Worm (Caenorhabditis elegans) whole organism, young adult: ENCODE measurements around the gene T13H5.1.

ENCODE experiments used
- B0035.1 ChIP-seq: sonication (generic microtip); optimal IDR thresholded peaks from 2 replicates; lab custom pipeline; 2016; ENCODE audit warnings: missing genetic modification characterization, mild to moderate bottlenecking, missing compliant biosample characterization, missing genotype, missing genetic modification reagents
- B0261.1 ChIP-seq: sonication (generic microtip); optimal IDR thresholded peaks from 2 replicates; lab custom pipeline; 2016; ENCODE audit warnings: mild to moderate bottlenecking, missing genetic modification characterization, moderate library complexity, missing compliant biosample characterization
- F33H1.4 ChIP-seq: fragments of 200-800 bp; sonication (Bioruptor generic); IDR thresholded peaks from 2 replicates; pipeline ENCODE4 v1.3.6; 2022; ENCODE audit warnings: missing genetic modification reagents, missing genetic modification characterization, missing compliant biosample characterization
- F49E8.2 ChIP-seq: sonication (generic microtip); optimal IDR thresholded peaks from 3 replicates; lab custom pipeline; 2017; ENCODE audit warnings: missing genetic modification characterization, mild to moderate bottlenecking, missing compliant biosample characterization, antibody characterized with exemption, moderate library complexity; ENCODE audit not compliant: insufficient read depth
- F52B5.7 ChIP-seq: sonication (generic microtip); optimal IDR thresholded peaks from 2 replicates; lab custom pipeline; 2016; ENCODE audit warnings: mild to moderate bottlenecking, missing genetic modification characterization, missing compliant biosample characterization
- F55B11.4 ChIP-seq: sonication (generic microtip); optimal IDR thresholded peaks from 2 replicates; lab custom pipeline; 2016; ENCODE audit warnings: missing compliant biosample characterization, missing genetic modification characterization, borderline replicate concordance; ENCODE audit not compliant: insufficient read depth
- F57C9.4 ChIP-seq: sonication (generic microtip); optimal IDR thresholded peaks from 2 replicates; lab custom pipeline; 2017; ENCODE audit warnings: mild to moderate bottlenecking, missing genetic modification characterization, missing compliant biosample characterization
- K11D2.4 ChIP-seq: fragments of 200-800 bp; sonication (Bioruptor generic); IDR thresholded peaks from 2 replicates; pipeline ENCODE4 v1.3.6; 2022; ENCODE audit warnings: missing genetic modification reagents, missing genetic modification characterization, missing compliant biosample characterization
- K12H6.12 ChIP-seq: fragments of 200-800 bp; sonication (Bioruptor generic); optimal IDR thresholded peaks from 2 replicates; lab custom pipeline; 2018; ENCODE audit warnings: mild to moderate bottlenecking, missing genetic modification characterization, missing compliant biosample characterization
- T07F8.4 ChIP-seq: sonication (generic microtip); optimal IDR thresholded peaks from 2 replicates; lab custom pipeline; 2016; ENCODE audit warnings: mild to moderate bottlenecking, missing genetic modification characterization, moderate library complexity, missing compliant biosample characterization
- T26A5.8 ChIP-seq: sonication (generic microtip); optimal IDR thresholded peaks from 2 replicates; lab custom pipeline; 2016; ENCODE audit warnings: missing genetic modification characterization, missing compliant biosample characterization
- Y53F4B.3 ChIP-seq: fragments of 200-800 bp; sonication (Bioruptor generic); IDR thresholded peaks from 2 replicates; pipeline ENCODE4 v1.3.6; 2022; ENCODE audit warnings: missing genetic modification reagents, missing genetic modification characterization, missing compliant biosample characterization
- Y56A3A.18 ChIP-seq: fragments of 200-800 bp; sonication (Bioruptor generic); IDR thresholded peaks from 2 replicates; pipeline ENCODE4 v1.3.6; 2022; ENCODE audit warnings: missing genetic modification reagents, missing genetic modification characterization, missing compliant biosample characterization
- Y95B8A.8 ChIP-seq: fragments of 200-800 bp; sonication (Bioruptor generic); IDR thresholded peaks from 2 replicates; pipeline ENCODE4 v1.3.6; 2022; ENCODE audit warnings: missing genetic modification reagents, missing genetic modification characterization, missing compliant biosample characterization
- ZK185.1 ChIP-seq: sonication (generic microtip); optimal IDR thresholded peaks from 2 replicates; lab custom pipeline; 2016; ENCODE audit warnings: mild to moderate bottlenecking, missing genetic modification characterization, missing compliant biosample characterization; ENCODE audit not compliant: poor library complexity, severe bottlenecking
- ama-1 ChIP-seq, 3 experiments: fragments of 150-350 bp in 1 of 3; sonication (generic microtip) in 2 of 3; optimal IDR thresholded peaks; 2 replicates each; lab custom pipeline; 2014 to 2018; ENCODE audit warnings: missing biosample characterization in 2 of 3, missing genetic modification characterization in 2 of 3, missing genetic modification reagents in 2 of 3
- aptf-2 ChIP-seq: fragments of 200-800 bp; sonication (Bioruptor generic); conservative IDR thresholded peaks from 2 replicates; pipeline ENCODE4 v1.3.6; 2022; ENCODE audit warnings: missing genetic modification reagents, missing genetic modification characterization, missing compliant biosample characterization
- aptf-3 ChIP-seq: fragments of 200-800 bp; sonication (Bioruptor generic); IDR thresholded peaks from 2 replicates; pipeline ENCODE4 v1.3.6; 2022; ENCODE audit warnings: missing genetic modification characterization, missing compliant biosample characterization
- attf-5 ChIP-seq: fragments of 200-800 bp; sonication (Bioruptor generic); optimal IDR thresholded peaks from 2 replicates; lab custom pipeline; 2018; ENCODE audit warnings: mild to moderate bottlenecking, missing genetic modification characterization, missing compliant biosample characterization
- ccch-3 ChIP-seq: fragments of 200-800 bp; sonication (Bioruptor generic); optimal IDR thresholded peaks from 2 replicates; lab custom pipeline; 2018; ENCODE audit warnings: mild to moderate bottlenecking, missing genetic modification characterization, missing compliant biosample characterization
- cebp-1 ChIP-seq, 2 experiments: fragments of 200-800 bp in 1 of 2; sonication (Bioruptor generic) in 1 of 2; sonication (generic microtip) in 1 of 2; IDR thresholded peaks in 1 of 2; optimal IDR thresholded peaks in 1 of 2; 2 replicates each; pipeline versions ENCODE4 v1.3.6 to Lab custom; 2017 to 2022; ENCODE audit warnings: missing compliant biosample characterization in 2 of 2, missing genetic modification characterization in 2 of 2, mild to moderate bottlenecking in 1 of 2, missing genetic modification reagents in 1 of 2, moderate library complexity in 1 of 2
- cebp-2 ChIP-seq: fragments of 200-800 bp; sonication (Bioruptor generic); IDR thresholded peaks from 2 replicates; pipeline ENCODE4 v1.3.6; 2022; ENCODE audit warnings: missing genetic modification characterization, missing compliant biosample characterization
- ceh-40 ChIP-seq: fragments of 200-800 bp; sonication (Bioruptor generic); IDR thresholded peaks from 2 replicates; pipeline ENCODE4 v1.3.6; 2022; ENCODE audit warnings: missing genetic modification characterization, missing compliant biosample characterization
- ceh-58 ChIP-seq: fragments of 200-800 bp; sonication (Bioruptor generic); IDR thresholded peaks from 2 replicates; pipeline ENCODE4 v1.3.6; 2022; ENCODE audit warnings: missing genetic modification characterization, missing compliant biosample characterization
- ceh-79 ChIP-seq: sonication (generic microtip); optimal IDR thresholded peaks from 2 replicates; lab custom pipeline; 2017; ENCODE audit warnings: mild to moderate bottlenecking, missing genetic modification characterization, missing compliant biosample characterization
- egl-18 ChIP-seq: fragments of 200-800 bp; sonication (Bioruptor generic); IDR thresholded peaks from 2 replicates; pipeline ENCODE4 v1.3.6; 2022; ENCODE audit warnings: missing genetic modification reagents, missing genetic modification characterization, missing compliant biosample characterization
- gei-17 ChIP-seq: fragments of 200-800 bp; sonication (Bioruptor generic); optimal IDR thresholded peaks from 2 replicates; lab custom pipeline; 2018; ENCODE audit warnings: mild to moderate bottlenecking, missing genetic modification characterization, missing compliant biosample characterization
- hmg-20 ChIP-seq: fragments of 200-800 bp; sonication (Bioruptor generic); IDR thresholded peaks from 2 replicates; pipeline ENCODE4 v1.3.6; 2022; ENCODE audit warnings: missing genetic modification reagents, missing genetic modification characterization, missing compliant biosample characterization
- lin-35 ChIP-seq, 3 experiments: fragments of 150-350 bp in 2 of 3; sonication (generic microtip) in 1 of 3; optimal IDR thresholded peaks; 2 replicates each; lab custom pipeline; 2014 to 2018; ENCODE audit warnings: missing biosample characterization in 3 of 3, missing genetic modification characterization in 3 of 3, missing genetic modification reagents in 3 of 3
- lir-1 ChIP-seq: fragments of 200-800 bp; sonication (Bioruptor generic); conservative IDR thresholded peaks from 2 replicates; pipeline ENCODE4 v1.3.6; 2022; ENCODE audit warnings: missing genetic modification reagents, missing genetic modification characterization, missing compliant biosample characterization
- lsl-1 ChIP-seq: fragments of 200-800 bp; sonication (Bioruptor generic); optimal IDR thresholded peaks from 2 replicates; lab custom pipeline; 2018; ENCODE audit warnings: mild to moderate bottlenecking, missing genetic modification characterization, moderate library complexity, missing compliant biosample characterization
- madf-3 ChIP-seq: fragments of 200-800 bp; sonication (Bioruptor generic); IDR thresholded peaks from 2 replicates; pipeline ENCODE4 v1.3.6; 2022; ENCODE audit warnings: missing genetic modification reagents, missing genetic modification characterization, missing compliant biosample characterization
- nhr-120 ChIP-seq: fragments of 200-800 bp; sonication (Bioruptor generic); IDR thresholded peaks from 2 replicates; pipeline ENCODE4 v1.3.6; 2022; ENCODE audit warnings: missing genetic modification characterization, missing compliant biosample characterization
- nhr-80 ChIP-seq: sonication (generic microtip); optimal IDR thresholded peaks from 2 replicates; lab custom pipeline; 2016; ENCODE audit warnings: missing genetic modification characterization, missing compliant biosample characterization
- nhr-90 ChIP-seq: sonication (generic microtip); optimal IDR thresholded peaks from 2 replicates; lab custom pipeline; 2016; ENCODE audit warnings: missing genotype, mild to moderate bottlenecking, missing genetic modification characterization, missing compliant biosample characterization
- rec-8 ChIP-seq, 2 experiments: sonication (generic microtip); optimal IDR thresholded peaks; 2 replicates each; lab custom pipeline; 2016; ENCODE audit warnings: mild to moderate bottlenecking in 2 of 2, missing genetic modification characterization in 2 of 2, missing genetic modification reagents in 2 of 2, missing genotype in 2 of 2, missing biosample characterization in 1 of 2, missing compliant biosample characterization in 1 of 2, moderate library complexity in 1 of 2
- snpc-4 ChIP-seq, 5 experiments: fragments of 150-350 bp in 1 of 5; sonication (generic microtip) in 4 of 5; optimal IDR thresholded peaks; 2 replicates each; lab custom pipeline; 2014 to 2018; ENCODE audit warnings: missing genetic modification characterization in 5 of 5, missing biosample characterization in 3 of 5, antibody characterized with exemption in 2 of 5, mild to moderate bottlenecking in 2 of 5, missing compliant biosample characterization in 2 of 5, missing genotype in 2 of 5, moderate library complexity in 2 of 5, missing genetic modification reagents in 1 of 5
- somi-1 ChIP-seq: fragments of 200-800 bp; sonication (Bioruptor generic); optimal IDR thresholded peaks from 2 replicates; lab custom pipeline; 2018; ENCODE audit warnings: mild to moderate bottlenecking, missing genetic modification characterization, missing compliant biosample characterization
- tbx-9 ChIP-seq: sonication (generic microtip); optimal IDR thresholded peaks from 2 replicates; lab custom pipeline; 2016; ENCODE audit warnings: borderline replicate concordance, missing genetic modification characterization, inconsistent platforms, missing compliant biosample characterization
- zfh-2 ChIP-seq: fragments of 200-800 bp; sonication (Bioruptor generic); conservative IDR thresholded peaks from 2 replicates; pipeline ENCODE4 v1.3.6; 2022; ENCODE audit warnings: missing genetic modification reagents, missing genetic modification characterization, missing compliant biosample characterization
- zim-3 ChIP-seq: sonication (generic microtip); optimal IDR thresholded peaks from 2 replicates; lab custom pipeline; 2017; ENCODE audit warnings: mild to moderate bottlenecking, missing genetic modification characterization, moderate library complexity, missing compliant biosample characterization
- ztf-18 ChIP-seq: sonication (generic microtip); optimal IDR thresholded peaks from 2 replicates; lab custom pipeline; 2016; ENCODE audit warnings: missing genotype, mild to moderate bottlenecking, missing genetic modification characterization, missing compliant biosample characterization
- ztf-6 ChIP-seq: fragments of 200-800 bp; sonication (Bioruptor generic); IDR thresholded peaks from 2 replicates; pipeline ENCODE4 v1.3.6; 2022; ENCODE audit warnings: missing genetic modification reagents, missing genetic modification characterization, missing compliant biosample characterization

T13H5.1 gene

ce11 chrII:8508956-8509355 is at the start of gene T13H5.1:
Gene T13H5.1, minus strand, starts transcription at chrII:8509056.
- no peak for TF ChIP-seq F33H1.4 (GFP tag; lab: Robert Waterston, UW)
- TF ChIP-seq cebp-2 (GFP tag; lab: Robert Waterston, UW): no peak
- TF ChIP-seq madf-3 (GFP tag; lab: Robert Waterston, UW): no peak
- no peak for TF ChIP-seq ceh-58 (GFP tag; lab: Robert Waterston, UW)
- TF ChIP-seq lin-35 (GFP tag; optimal IDR thresholded peaks at IDR 0.05; lab: Kevin White, UChicago): no peak
- no peak for TF ChIP-seq attf-5

DNA sequence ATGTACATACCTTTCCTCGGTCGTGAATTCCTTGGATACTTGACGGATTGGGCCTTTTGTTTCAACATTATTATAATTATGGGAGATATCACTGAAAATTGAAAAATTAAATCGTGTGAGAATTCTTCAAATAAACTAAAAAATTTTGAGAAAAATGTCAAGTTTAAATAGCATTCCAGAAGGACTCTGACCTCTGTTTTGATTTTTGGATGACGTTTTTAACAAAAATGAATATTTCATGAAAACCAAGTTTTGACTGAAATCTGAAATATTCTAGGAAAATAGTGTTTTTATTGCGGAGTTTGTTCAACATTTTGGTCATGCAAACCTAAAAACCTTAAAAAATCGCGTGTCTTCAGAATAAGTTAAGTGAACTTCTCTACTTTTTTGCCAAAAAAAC is 47.3 kb upstream of the T13H5.1 start, which contains the start of gene glb-27:
glb-27 (minus strand) TSS at position 101 of the 400 bp plus-strand sequence.
- TF ChIP-seq Y53F4B.3 (GFP tag; lab: Robert Waterston, UW) (no peak), hmg-20 (GFP tag; lab: Robert Waterston, UW) (no peak), nhr-80 (tag; lab: Kevin White, UChicago) (no peak), F57C9.4 (tag; lab: Kevin White, UChicago) (no peak), cebp-2 (GFP tag; lab: Robert Waterston, UW) (no peak)

DNA sequence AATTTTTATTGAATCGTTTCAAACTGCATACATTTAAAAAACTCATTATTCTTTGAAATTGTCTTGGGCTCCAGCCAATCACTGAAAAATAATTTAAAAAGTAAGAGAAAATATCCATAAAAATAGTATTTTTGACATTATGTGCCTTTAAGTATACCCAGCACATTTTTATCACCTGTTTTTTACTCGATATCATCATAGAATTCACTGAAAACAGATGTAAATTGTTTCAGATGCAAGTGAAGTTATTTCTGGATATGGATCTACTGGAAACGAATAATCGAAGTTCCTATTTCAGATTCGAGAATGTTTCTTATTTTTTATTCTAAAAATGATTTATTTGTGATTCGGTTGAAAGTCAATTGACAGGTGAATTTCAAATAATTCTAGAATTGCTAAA is 45.7 kb upstream of the T13H5.1 start:
- no peak for TF ChIP-seq cebp-1 (GFP tag; IDR thresholded peaks at IDR 0.05; lab: Robert Waterston, UW)
- no peak for TF ChIP-seq cebp-1 (tag; optimal IDR thresholded peaks at IDR 0.05; lab: Kevin White, UChicago)
- no peak for TF ChIP-seq snpc-4 (GFP tag; optimal IDR thresholded peaks at IDR 0.05; lab: Kevin White, UChicago)
- no peak for TF ChIP-seq snpc-4 (tag; optimal IDR thresholded peaks at IDR 0.05; lab: Kevin White, UChicago)
- TF ChIP-seq aptf-3 (GFP tag; lab: Robert Waterston, UW): no peak
- no peak for TF ChIP-seq ama-1 (optimal IDR thresholded peaks at IDR 0.05; lab: Kevin White, UChicago)
- TF ChIP-seq ama-1 (GFP tag; optimal IDR thresholded peaks at IDR 0.05; lab: Kevin White, UChicago): no peak
- TF ChIP-seq ccch-3 (GFP tag; lab: Kevin White, UChicago): no peak
- TF ChIP-seq Y95B8A.8: no peak
- no peak for TF ChIP-seq ztf-6 (GFP tag; lab: Robert Waterston, UW)
- no peak for TF ChIP-seq nhr-90 (tag; lab: Kevin White, UChicago)
- no peak for TF ChIP-seq ceh-40 (GFP tag; lab: Robert Waterston, UW)
- no peak for TF ChIP-seq zfh-2
- TF ChIP-seq K11D2.4 (GFP tag; lab: Robert Waterston, UW): no peak
- TF ChIP-seq T07F8.4 (tag; lab: Kevin White, UChicago): no peak
- TF ChIP-seq lir-1: no peak
- TF ChIP-seq ceh-79: no peak
- TF ChIP-seq ztf-18 (tag; lab: Kevin White, UChicago): no peak
- no peak for TF ChIP-seq gei-17 (GFP tag; lab: Kevin White, UChicago)
- TF ChIP-seq B0261.1 (tag; lab: Kevin White, UChicago): no peak
- TF ChIP-seq F33H1.4 (GFP tag; lab: Robert Waterston, UW): no peak
- no peak for TF ChIP-seq egl-18
- no peak for TF ChIP-seq K12H6.12 (tag; lab: Kevin White, UChicago)

- TF ChIP-seq tbx-9 (tag; lab: Kevin White, UChicago) (no peak), somi-1 (no peak), F49E8.2 (no peak), ZK185.1 (no peak), nhr-90 (tag; lab: Kevin White, UChicago) (no peak), F33H1.4 (GFP tag; lab: Robert Waterston, UW) (no peak), T26A5.8 (tag; lab: Kevin White, UChicago) (no peak), nhr-120 (GFP tag; lab: Robert Waterston, UW) (no peak), zim-3 (tag; lab: Kevin White, UChicago) (no peak), Y56A3A.18 (no peak), B0035.1 (tag; lab: Kevin White, UChicago) (no peak), F55B11.4 (tag; lab: Kevin White, UChicago) (no peak), lsl-1 (GFP tag; lab: Kevin White, UChicago) (no peak), ztf-18 (tag; lab: Kevin White, UChicago) (no peak), F52B5.7 (tag; lab: Kevin White, UChicago) (no peak), rec-8 (tag; optimal IDR thresholded peaks at IDR 0.05; lab: Kevin White, UChicago) (no peak), zfh-2 (no peak), aptf-2 (GFP tag; lab: Robert Waterston, UW) (no peak)
Observed at ce11 chrII:8551100-8551499, 42.2 kb upstream of the T13H5.1 start.
